Worm (Caenorhabditis elegans): ENCODE measurements around the gene rde-11.

The rde-11 gene

DNA sequence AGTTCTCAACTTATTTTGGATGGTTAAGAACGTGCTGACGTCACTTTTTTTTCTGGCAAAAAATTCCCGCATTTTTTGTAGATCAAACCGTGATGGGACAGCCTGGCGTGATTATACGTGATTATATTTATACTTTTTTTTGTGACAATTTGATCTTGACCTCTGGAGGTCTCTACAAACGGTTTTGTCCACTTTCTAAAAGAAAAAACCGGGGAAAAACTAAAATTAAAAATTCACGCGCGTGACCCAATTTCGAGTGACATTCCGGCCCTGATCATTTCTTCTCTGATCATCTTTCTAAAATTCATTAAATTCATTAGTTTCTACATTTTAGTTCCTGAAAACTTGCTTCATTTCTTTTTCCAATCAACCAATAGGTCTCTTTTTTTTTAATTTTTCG lies at the start of gene rde-11:
Gene rde-11, plus strand, starts transcription at position 301 of the 400 bp plus-strand sequence.
- TF ChIP-seq Y105C5A.15 (GFP tag; IDR thresholded peaks at IDR 0.05): no peak
- TF ChIP-seq F37D6.2 (tag; optimal IDR thresholded peaks at IDR 0.05): no peak
- TF ChIP-seq unc-130 (GFP tag; optimal IDR thresholded peaks at IDR 0.05): no peak

DNA sequence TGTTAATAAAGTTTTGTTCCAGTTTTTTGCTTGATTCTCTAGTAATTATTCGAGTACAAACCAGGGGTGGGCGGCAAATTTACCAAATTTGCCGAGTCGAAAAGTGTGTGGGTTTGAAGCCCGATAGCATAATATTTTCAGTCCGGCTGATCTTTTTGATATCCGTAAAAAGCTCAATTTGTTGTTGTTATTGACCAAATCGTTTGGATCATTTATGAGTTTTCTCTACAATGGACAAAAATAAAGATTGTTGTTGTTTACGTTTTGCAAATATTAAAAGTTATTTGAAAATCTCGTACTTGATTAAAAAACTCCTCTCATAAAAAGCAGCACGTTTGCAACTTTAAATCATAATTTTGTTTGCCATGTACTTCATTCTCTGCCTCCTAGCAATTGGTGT lies 49.0 kb upstream of the rde-11 start, which contains the start of gene scl-1:
Gene scl-1, plus strand, starts transcription at position 301 of the 400 bp plus-strand sequence.
- TF ChIP-seq dve-1 (tag; optimal IDR thresholded peaks at IDR 0.05; ENCODE audit: insufficient read depth): no peak
- TF ChIP-seq ZK546.5 (tag; optimal IDR thresholded peaks at IDR 0.05): no peak
- TF ChIP-seq hmg-1.1 (GFP tag; IDR thresholded peaks at IDR 0.05): no peak
- TF ChIP-seq nhr-42 (GFP tag; IDR thresholded peaks at IDR 0.05): no peak
- no peak for TF ChIP-seq rbr-2 (tag; optimal IDR thresholded peaks at IDR 0.05)
- no peak for TF ChIP-seq duxl-1 (tag; optimal IDR thresholded peaks at IDR 0.05; ENCODE audit: poor library complexity)
- TF ChIP-seq ztf-7 (tag; optimal IDR thresholded peaks at IDR 0.05): no peak
- no peak for TF ChIP-seq nhr-111 (GFP tag; optimal IDR thresholded peaks at IDR 0.05)
- TF ChIP-seq unc-62 (GFP tag; optimal IDR thresholded peaks at IDR 0.05 in 1 of 2): no peak
- TF ChIP-seq unc-62 (tag; optimal IDR thresholded peaks at IDR 0.05): no peak
- TF ChIP-seq lsy-2 (tag; optimal IDR thresholded peaks at IDR 0.05): no peak
- TF ChIP-seq lin-15B (tag; optimal IDR thresholded peaks at IDR 0.05): no peak
- no peak for TF ChIP-seq dmd-8 (GFP tag; IDR thresholded peaks at IDR 0.05)
- no peak for TF ChIP-seq cey-2 (tag; optimal IDR thresholded peaks at IDR 0.05; ENCODE audit: borderline replicate concordance, insufficient read depth)
- TF ChIP-seq Y48G9A.11 (GFP tag; IDR thresholded peaks at IDR 0.05): no peak
- no peak for TF ChIP-seq dmd-9 (GFP tag; IDR thresholded peaks at IDR 0.05)
- no peak for TF ChIP-seq egl-43 (GFP tag; IDR thresholded peaks at IDR 0.05)
- TF ChIP-seq F10B5.3 (tag; optimal IDR thresholded peaks at IDR 0.05): no peak

DNA sequence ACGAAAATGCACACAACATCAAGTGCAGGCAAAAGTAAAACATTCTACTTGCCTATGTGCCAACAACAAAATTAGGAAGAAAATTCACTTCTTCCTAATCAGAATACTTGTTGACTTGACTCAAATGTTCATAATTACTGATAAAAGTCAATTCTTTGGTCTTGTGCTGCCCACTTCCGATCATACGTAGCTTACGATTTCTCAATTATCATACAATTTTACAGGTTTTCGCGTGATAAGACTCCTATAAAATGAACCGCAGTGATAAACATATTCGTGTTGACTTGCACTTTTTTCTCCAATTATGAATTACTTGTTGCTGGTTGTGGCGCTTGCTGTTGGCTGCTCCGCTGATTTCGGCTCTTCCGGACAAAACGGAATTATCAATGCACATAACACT lies 47.6 kb upstream of the rde-11 start, which contains the start of gene scl-2:
Gene scl-2, plus strand, starts transcription at position 293 of the 400 bp plus-strand sequence.
- no peak for TF ChIP-seq daf-16 (GFP tag; optimal IDR thresholded peaks at IDR 0.05)
- TF ChIP-seq daf-16 (tag; optimal IDR thresholded peaks at IDR 0.05): peak; percentile 99
- TF ChIP-seq lin-1 (GFP tag; IDR thresholded peaks at IDR 0.05): peak; percentile 75; the same call in 1 of the 2 replicates
- TF ChIP-seq ces-1 (GFP tag; optimal IDR thresholded peaks at IDR 0.05): no peak
- no peak for TF ChIP-seq mxl-2 (GFP tag; conservative IDR thresholded peaks at IDR 0.05)
- no peak for TF ChIP-seq vab-7 (GFP tag; IDR thresholded peaks at IDR 0.05)
- TF ChIP-seq unc-62 (GFP tag; optimal IDR thresholded peaks at IDR 0.05 in 1 of 2): no peak
- no peak for TF ChIP-seq unc-62 (tag; optimal IDR thresholded peaks at IDR 0.05)
- TF ChIP-seq F26F4.8 (GFP tag; conservative IDR thresholded peaks at IDR 0.05): no peak
- peak; percentile 50 for TF ChIP-seq ama-1 (optimal IDR thresholded peaks at IDR 0.05)
- TF ChIP-seq skn-1 (tag; optimal IDR thresholded peaks at IDR 0.05): no peak
- no peak for TF ChIP-seq zip-2 (tag; optimal IDR thresholded peaks at IDR 0.05)
- TF ChIP-seq pha-4 (GFP tag; IDR thresholded peaks at IDR 0.05): no peak
- no peak for TF ChIP-seq pha-4 (tag; optimal IDR thresholded peaks at IDR 0.05)
- TF ChIP-seq aha-1 (tag): peak; percentile 63
- TF ChIP-seq mes-2 (tag; optimal IDR thresholded peaks at IDR 0.05; ENCODE audit: poor library complexity, severe bottlenecking): peak; percentile 20
- TF ChIP-seq hlh-30 (tag; optimal IDR thresholded peaks at IDR 0.05; ENCODE audit: insufficient read depth): peak; percentile 70
- TF ChIP-seq madf-5 (GFP tag; IDR thresholded peaks at IDR 0.05): no peak
- TF ChIP-seq nhr-77 (tag; optimal IDR thresholded peaks at IDR 0.05): peak; percentile 95
- peak; percentile 88 for TF ChIP-seq dve-1 (tag; optimal IDR thresholded peaks at IDR 0.05; ENCODE audit: insufficient read depth)
- TF ChIP-seq Y48G9A.11 (GFP tag; IDR thresholded peaks at IDR 0.05): no peak
- TF ChIP-seq aly-2 (tag; optimal IDR thresholded peaks at IDR 0.05): no peak
- TF ChIP-seq Y5F2A.4 (GFP tag; optimal IDR thresholded peaks at IDR 0.05): no peak
- no peak for TF ChIP-seq dmd-9 (GFP tag; IDR thresholded peaks at IDR 0.05)
- peak; percentile 87 for TF ChIP-seq php-3 (GFP tag; IDR thresholded peaks at IDR 0.05)
- TF ChIP-seq dmd-6 (GFP tag; IDR thresholded peaks at IDR 0.05): peak; percentile 92
- TF ChIP-seq D1046.2 (GFP tag; IDR thresholded peaks at IDR 0.05): no peak
- TF ChIP-seq ceh-82 (tag; optimal IDR thresholded peaks at IDR 0.05): no peak
- TF ChIP-seq T26A8.4 (GFP tag; IDR thresholded peaks at IDR 0.05): no peak
- TF ChIP-seq nhr-6 (tag; optimal IDR thresholded peaks at IDR 0.05): peak; percentile 74
- no peak for TF ChIP-seq ceh-62 (tag; optimal IDR thresholded peaks at IDR 0.05)
- no peak for TF ChIP-seq duxl-1 (tag; optimal IDR thresholded peaks at IDR 0.05; ENCODE audit: poor library complexity)
- TF ChIP-seq nhr-237 (tag; optimal IDR thresholded peaks at IDR 0.05): no peak
- no peak for TF ChIP-seq arid-1 (GFP tag; conservative IDR thresholded peaks at IDR 0.05)
